Fruit fly (Drosophila melanogaster) Kc167 (cell line): ENCODE data around the gene CG42784.

Experiments
- Sin3A ChIP-seq: fragments of >200 bp; optimal IDR thresholded peaks from 2 replicates; lab custom pipeline; 2018; ENCODE audit warnings: missing external identifiers
- insv ChIP-seq: fragments of >200 bp; optimal IDR thresholded peaks from 3 replicates; lab custom pipeline; 2018; ENCODE audit warnings: missing external identifiers

dm6 chr2L:13399565-13399964, 15.7 kb upstream of the CG42784 start:
- TF ChIP-seq Sin3A (lab: Kevin White, UChicago) (no peak), insv (lab: Kevin White, UChicago) (no peak)
